Fruit fly (Drosophila melanogaster): ENCODE results near the gene CG9072.

Gene CG9072

DNA sequence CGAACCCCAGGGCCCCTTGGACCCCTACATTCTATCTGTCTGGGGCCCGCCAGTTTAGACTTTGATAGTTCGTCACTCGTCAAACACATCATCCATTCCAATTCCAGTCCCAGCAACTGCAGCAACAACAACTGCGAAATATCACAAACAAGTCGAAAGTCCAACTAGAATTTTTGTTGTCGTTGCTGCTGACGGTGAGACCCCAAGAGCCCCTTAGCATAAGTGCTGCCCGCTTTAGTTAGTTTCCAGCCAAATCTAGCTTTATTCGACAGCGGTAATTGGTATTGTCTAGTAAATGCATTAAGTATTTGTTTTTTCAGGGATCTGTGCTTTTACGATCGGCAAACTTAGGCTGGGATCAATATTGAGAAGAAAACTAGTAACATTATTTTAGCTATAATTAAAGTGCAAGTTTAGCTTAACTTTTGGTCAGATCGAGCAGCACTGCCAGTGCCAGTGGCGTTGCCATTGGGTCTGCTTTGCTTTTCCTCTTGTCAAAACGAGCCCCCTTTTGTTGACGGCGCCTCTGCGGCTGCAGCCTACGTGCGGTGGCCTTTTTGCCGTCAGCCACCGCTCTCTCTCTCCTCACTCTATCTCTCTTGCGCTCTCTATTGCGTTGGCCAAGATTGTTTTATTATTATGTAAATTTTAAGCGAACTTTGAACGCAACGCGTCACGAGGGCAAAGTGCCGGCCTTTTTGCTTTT, 21.0 kb downstream of the CG9072 start (continued):
- TF ChIP-seq CG10669 (GFP tag; optimal IDR thresholded peaks at IDR 0.05) (peak; percentile 81), CG15336 (GFP tag; IDR thresholded peaks at IDR 0.05) (peak; percentile 87), CG8119 (GFP tag; IDR thresholded peaks at IDR 0.05) (peak; percentile 86; the same call in 2 of the 3 replicates), CG8319 (GFP tag; optimal IDR thresholded peaks at IDR 0.05) (peak; percentile 67), Blimp-1 (GFP tag; optimal IDR thresholded peaks at IDR 0.05) (peak; percentile 47), fkh (GFP tag; optimal IDR thresholded peaks at IDR 0.05) (peak; percentile 72), CG6854 (GFP tag; optimal IDR thresholded peaks at IDR 0.05) (no peak), CG6163 (GFP tag; IDR thresholded peaks at IDR 0.05) (peak; percentile 86), CG6792 (GFP tag; optimal IDR thresholded peaks at IDR 0.05) (peak; percentile 84), Eip75B (GFP tag; optimal IDR thresholded peaks at IDR 0.05) (peak; percentile 85), CG31627 (GFP tag; optimal IDR thresholded peaks at IDR 0.05) (peak; percentile 79), vri (GFP tag; optimal IDR thresholded peaks at IDR 0.05) (peak; percentile 81), CG16779 (tag; optimal IDR thresholded peaks at IDR 0.05) (peak; percentile 85), Met (GFP tag; optimal IDR thresholded peaks at IDR 0.05) (peak; percentile 80), fd85E (GFP tag; optimal IDR thresholded peaks at IDR 0.05) (peak; percentile 40), CG11294 (GFP tag; IDR thresholded peaks at IDR 0.05) (peak; percentile 81), Ets96B (tag; optimal IDR thresholded peaks at IDR 0.05) (peak; percentile 83), net (GFP tag; optimal IDR thresholded peaks at IDR 0.05) (peak; percentile 89), fd59A (GFP tag; optimal IDR thresholded peaks at IDR 0.05) (peak; percentile 78), CG8632 (GFP tag; optimal IDR thresholded peaks at IDR 0.05) (peak; percentile 80), Sox102F (GFP tag; optimal IDR thresholded peaks at IDR 0.05) (peak; percentile 78), svp (GFP tag) (peak; percentile 93), Gug (GFP tag; IDR thresholded peaks at IDR 0.05) (peak; percentile 83), Eip93F (GFP tag; optimal IDR thresholded peaks at IDR 0.05) (no peak), CG32006 (GFP tag; optimal IDR thresholded peaks at IDR 0.05) (peak; percentile 92), salr (GFP tag; optimal IDR thresholded peaks at IDR 0.05) (peak; percentile 68 to 87), CG6276 (GFP tag; optimal IDR thresholded peaks at IDR 0.05) (peak; percentile 90), CG10631 (GFP tag; optimal IDR thresholded peaks at IDR 0.05) (peak; percentile 85), acj6 (GFP tag; optimal IDR thresholded peaks at IDR 0.05) (peak; percentile 88), Hr38 (GFP tag; optimal IDR thresholded peaks at IDR 0.05) (peak; percentile 60), Ets21C (GFP tag; optimal IDR thresholded peaks at IDR 0.05) (peak; percentile 61), CG1621 (tag; optimal IDR thresholded peaks at IDR 0.05) (peak; percentile 76), dsx (GFP tag; optimal IDR thresholded peaks at IDR 0.05; ENCODE audit: poor library complexity, severe bottlenecking) (peak; percentile 76), CG9139 (GFP tag; optimal IDR thresholded peaks at IDR 0.05) (peak; percentile 74), CG11762 (GFP tag; optimal IDR thresholded peaks at IDR 0.05; ENCODE audit: insufficient read depth) (peak; percentile 74), cyc (GFP tag; optimal IDR thresholded peaks at IDR 0.05) (peak; percentile 81), OdsH (GFP tag; optimal IDR thresholded peaks at IDR 0.05) (peak; percentile 89), CG11902 (GFP tag; optimal IDR thresholded peaks at IDR 0.05) (peak; percentile 71)

DNA sequence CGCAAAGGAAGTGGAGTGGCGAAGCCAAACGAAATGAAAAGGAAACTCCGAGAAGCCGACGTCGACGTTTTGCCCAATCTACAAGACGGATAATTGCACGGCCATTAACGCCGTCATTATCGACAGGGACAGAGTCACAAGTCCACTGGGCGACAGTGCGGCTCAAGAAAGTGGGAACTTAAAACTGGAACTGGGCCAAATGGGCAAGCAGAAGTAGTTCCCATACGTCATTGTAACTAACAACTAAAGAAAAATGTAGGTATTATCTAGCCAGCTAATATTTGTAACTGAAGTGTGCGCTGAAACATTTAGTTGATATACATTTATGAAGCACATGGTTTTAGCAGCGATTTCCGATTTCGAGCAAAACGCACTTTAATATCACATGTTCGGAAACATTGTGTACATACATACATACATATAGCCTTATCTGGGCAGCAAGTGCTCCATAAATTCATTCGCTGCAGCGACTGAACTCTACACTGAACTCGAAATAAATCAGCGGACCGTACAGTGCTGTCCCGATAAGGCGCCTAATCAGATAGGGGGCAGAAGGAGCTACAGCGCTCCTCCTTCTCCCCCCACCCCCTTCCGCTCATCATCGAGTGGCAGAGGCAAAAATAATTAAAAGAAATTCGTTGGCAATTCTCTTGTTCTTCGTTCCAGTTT, 24.9 kb downstream of the CG9072 start:
- TF ChIP-seq CG11294 (GFP tag; IDR thresholded peaks at IDR 0.05) (no peak), ss (GFP tag; optimal IDR thresholded peaks at IDR 0.05) (peak; percentile 44 to 61), topi (GFP tag; optimal IDR thresholded peaks at IDR 0.05) (peak; percentile 39), CG1621 (tag; optimal IDR thresholded peaks at IDR 0.05) (peak; percentile 3), CG3032 (tag; optimal IDR thresholded peaks at IDR 0.05) (no peak), dsx (GFP tag; optimal IDR thresholded peaks at IDR 0.05; ENCODE audit: poor library complexity, severe bottlenecking) (peak; percentile 23), Sox15 (GFP tag; optimal IDR thresholded peaks at IDR 0.05) (no peak), CG10669 (GFP tag; optimal IDR thresholded peaks at IDR 0.05) (peak; percentile 55), svp (GFP tag) (peak; percentile 95), CG32006 (GFP tag; optimal IDR thresholded peaks at IDR 0.05) (peak; percentile 33), Ets21C (GFP tag; optimal IDR thresholded peaks at IDR 0.05) (no peak), CG6792 (GFP tag; optimal IDR thresholded peaks at IDR 0.05) (peak; percentile 17), CG6276 (GFP tag; optimal IDR thresholded peaks at IDR 0.05) (peak; percentile 37), CG6163 (GFP tag; IDR thresholded peaks at IDR 0.05) (no peak), vri (GFP tag; optimal IDR thresholded peaks at IDR 0.05) (peak; percentile 76), cyc (GFP tag; optimal IDR thresholded peaks at IDR 0.05) (peak; percentile 17), Eip75B (GFP tag; optimal IDR thresholded peaks at IDR 0.05) (peak; percentile 6), fd85E (GFP tag; optimal IDR thresholded peaks at IDR 0.05) (no peak), Met (GFP tag; optimal IDR thresholded peaks at IDR 0.05) (peak; percentile 62), CG15336 (GFP tag; IDR thresholded peaks at IDR 0.05) (peak; percentile 38; the same call in 1 of the 2 replicates), CG34406 (GFP tag; optimal IDR thresholded peaks at IDR 0.05) (peak; percentile 6), salr (GFP tag; optimal IDR thresholded peaks at IDR 0.05) (no peak), Eip78C (GFP tag) (peak; percentile 88), CG6854 (GFP tag; optimal IDR thresholded peaks at IDR 0.05) (peak; percentile 29), fd59A (GFP tag; optimal IDR thresholded peaks at IDR 0.05) (no peak), CG9139 (GFP tag; optimal IDR thresholded peaks at IDR 0.05) (peak; percentile 61), CG8632 (GFP tag; optimal IDR thresholded peaks at IDR 0.05) (no peak), spab (GFP tag; optimal IDR thresholded peaks at IDR 0.05) (no peak)
